Fruit fly (Drosophila melanogaster) whole organism, adult: ENCODE results near the gene CG15385.

Experiments used
- CG14711 ChIP-seq: fragments of 200-800 bp; sonication (Bioruptor generic); optimal IDR thresholded peaks from 2 replicates; lab custom pipeline; 2018; ENCODE audit warnings: missing biosample characterization, mild to moderate bottlenecking, missing genetic modification characterization, moderate library complexity
- Crg-1 ChIP-seq: fragments of 200-800 bp; sonication (Bioruptor generic); optimal IDR thresholded peaks from 2 replicates; lab custom pipeline; 2016; ENCODE audit warnings: missing biosample characterization, missing genetic modification characterization
- Hr96 ChIP-seq: fragments of 200-800 bp; sonication (Bioruptor generic); optimal IDR thresholded peaks from 2 replicates; lab custom pipeline; 2016; ENCODE audit warnings: missing biosample characterization, missing genetic modification characterization
- cnc ChIP-seq, 2 experiments: fragments of >200 bp; optimal IDR thresholded peaks; 2 replicates each; lab custom pipeline; 2017

DNA sequence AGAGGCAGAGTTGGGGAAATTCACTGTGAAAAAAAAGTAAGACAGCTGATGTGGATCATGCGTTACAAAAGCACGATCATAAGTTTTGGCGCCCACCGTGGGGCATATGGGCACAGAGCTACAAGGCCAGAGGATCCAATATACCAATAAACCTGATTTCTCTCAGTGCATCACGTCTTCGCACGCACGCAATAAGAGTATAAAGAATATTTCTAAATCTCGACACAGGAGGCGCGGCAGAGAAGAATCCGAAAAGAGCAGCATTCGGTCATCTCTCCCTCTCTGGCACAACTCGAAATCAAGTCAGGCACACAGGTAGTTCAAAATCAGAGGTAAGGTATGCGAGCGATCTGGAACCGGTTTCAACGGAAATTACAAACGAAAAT lies 48.8 kb downstream of the CG15385 start:
- TF ChIP-seq cnc (optimal IDR thresholded peaks at IDR 0.05; lab: Kevin White, UChicago) = no peak
- no peak for TF ChIP-seq CG14711 (tag; lab: Kevin White, UChicago)
- no peak for TF ChIP-seq Crg-1 (GFP tag; lab: Kevin White, UChicago)
- TF ChIP-seq Hr96 (GFP tag; lab: Kevin White, UChicago) = no peak
